Worm (Caenorhabditis elegans) whole organism, late embryonic: ENCODE measurements around the gene ctf-18.

ENCODE experiments used
- T23F11.4 ChIP-seq: fragments of 200-800 bp; sonication (Bioruptor generic); optimal IDR thresholded peaks from 2 replicates; lab custom pipeline; 2018; ENCODE audit warnings: mild to moderate bottlenecking, missing genetic modification characterization, missing compliant biosample characterization
- ama-1 ChIP-seq: fragments of 150-350 bp; optimal IDR thresholded peaks from 2 replicates; lab custom pipeline; 2014
- ceh-6 ChIP-seq: fragments of 200-800 bp; sonication (Bioruptor generic); optimal IDR thresholded peaks from 2 replicates; lab custom pipeline; 2018; ENCODE audit warnings: mild to moderate bottlenecking, missing genetic modification characterization, missing compliant biosample characterization
- dmd-4 ChIP-seq: sonication (generic microtip); optimal IDR thresholded peaks from 2 replicates; lab custom pipeline; 2016; ENCODE audit warnings: borderline replicate concordance, missing genetic modification characterization, missing compliant biosample characterization
- fax-1 ChIP-seq: sonication (generic microtip); optimal IDR thresholded peaks from 2 replicates; lab custom pipeline; 2016; ENCODE audit warnings: missing genotype, missing genetic modification characterization, missing compliant biosample characterization
- hlh-6 ChIP-seq: sonication (generic microtip); optimal IDR thresholded peaks from 2 replicates; lab custom pipeline; 2016; ENCODE audit warnings: missing genotype, missing genetic modification characterization, missing compliant biosample characterization
- pax-1 ChIP-seq: fragments of 150-350 bp; optimal IDR thresholded peaks from 2 replicates; lab custom pipeline; 2014; ENCODE audit warnings: missing biosample characterization, missing genetic modification characterization

- no peak for TF ChIP-seq dmd-4 (tag; lab: Kevin White, UChicago)
- no peak for TF ChIP-seq ama-1 (lab: Kevin White, UChicago)
- no peak for TF ChIP-seq T23F11.4
- no peak for TF ChIP-seq pax-1 (tag; lab: Kevin White, UChicago)
- TF ChIP-seq hlh-6 = no peak
- no peak for TF ChIP-seq ceh-6 (GFP tag; lab: Kevin White, UChicago)
- no peak for TF ChIP-seq fax-1 (tag; lab: Kevin White, UChicago)
Measured at ce11 chrIV:10110417-10110816, 16.0 kb downstream of the ctf-18 start, which contains the start of gene egl-38.
